Fruit fly (Drosophila melanogaster): ENCODE data around the gene Fuca.
A peak's percentile ranks its signal among the peaks of the same experiment; 100 is the strongest.

Gene Fuca

dm6 chr3L:11493090-11493807 is 29.3 kb downstream of the Fuca start (continued):
- TF ChIP-seq ara (GFP tag; IDR thresholded peaks at IDR 0.05) (no peak), gro (GFP tag; optimal IDR thresholded peaks at IDR 0.05) (no peak), CG3838 (GFP tag; optimal IDR thresholded peaks at IDR 0.05) (no peak), sima (GFP tag; optimal IDR thresholded peaks at IDR 0.05) (no peak), wdn (GFP tag; IDR thresholded peaks at IDR 0.05) (no peak), unpg (GFP tag; optimal IDR thresholded peaks at IDR 0.05) (no peak), Bgb (GFP tag; IDR thresholded peaks at IDR 0.05; ENCODE audit: partially characterized antibody) (peak; percentile 31; the same call in 1 of the 2 replicates), tx (GFP tag; optimal IDR thresholded peaks at IDR 0.05) (no peak), CG6791 (GFP tag; IDR thresholded peaks at IDR 0.05; ENCODE audit: partially characterized antibody) (no peak), ac (GFP tag; optimal IDR thresholded peaks at IDR 0.05) (peak; percentile 28), CG10274 (GFP tag; optimal IDR thresholded peaks at IDR 0.05) (no peak), cg (GFP tag; optimal IDR thresholded peaks at IDR 0.05) (no peak), ci (GFP tag; IDR thresholded peaks at IDR 0.05) (peak; percentile 76; the same call in 2 of the 3 replicates), NfI (GFP tag; optimal IDR thresholded peaks at IDR 0.05) (peak; percentile 4), unc-4 (GFP tag; IDR thresholded peaks at IDR 0.05; ENCODE audit: partially characterized antibody) (no peak), Antp (GFP tag; optimal IDR thresholded peaks at IDR 0.05) (no peak), Fer1 (GFP tag; optimal IDR thresholded peaks at IDR 0.05) (peak; percentile 67), CG9817 (tag; optimal IDR thresholded peaks at IDR 0.05) (no peak), CG12071 (GFP tag; optimal IDR thresholded peaks at IDR 0.05) (no peak), Atf3 (GFP tag; optimal IDR thresholded peaks at IDR 0.05) (no peak), CG13287 (GFP tag; IDR thresholded peaks at IDR 0.05; ENCODE audit: partially characterized antibody) (peak; percentile 47; the same call in 1 of the 2 replicates), CG17385 (GFP tag; optimal IDR thresholded peaks at IDR 0.05) (peak; percentile 32), Fer3 (tag; optimal IDR thresholded peaks at IDR 0.05) (no peak), CG7786 (GFP tag; optimal IDR thresholded peaks at IDR 0.05) (no peak), Mes4 (GFP tag; optimal IDR thresholded peaks at IDR 0.05) (no peak), luna (GFP tag; optimal IDR thresholded peaks at IDR 0.05) (no peak), ems (GFP tag; optimal IDR thresholded peaks at IDR 0.05) (no peak), CG14667 (GFP tag; IDR thresholded peaks at IDR 0.05) (no peak), cwo (GFP tag; optimal IDR thresholded peaks at IDR 0.05) (no peak), Dip2 (GFP tag; IDR thresholded peaks at IDR 0.05) (no peak), CG1529 (GFP tag; optimal IDR thresholded peaks at IDR 0.05) (no peak), YL-1 (GFP tag; optimal IDR thresholded peaks at IDR 0.05) (no peak), bowl (GFP tag; IDR thresholded peaks at IDR 0.05) (no peak), Abd-B (GFP tag; optimal IDR thresholded peaks at IDR 0.05) (no peak), Usf (GFP tag; optimal IDR thresholded peaks at IDR 0.05) (no peak), CG15073 (GFP tag; optimal IDR thresholded peaks at IDR 0.05) (no peak), lmd (GFP tag; IDR thresholded peaks at IDR 0.05) (no peak), rib (GFP tag; IDR thresholded peaks at IDR 0.05) (0 out of 2 replicates have a peak, but pooled peaks have one; percentile 16), jumu (GFP tag; optimal IDR thresholded peaks at IDR 0.05) (no peak), Atf6 (GFP tag; IDR thresholded peaks at IDR 0.05) (no peak), ham (GFP tag; IDR thresholded peaks at IDR 0.05) (no peak), sr (GFP tag; IDR thresholded peaks at IDR 0.05) (no peak; the same call in 2 of the 3 replicates), chif (GFP tag; optimal IDR thresholded peaks at IDR 0.05) (no peak), CG4404 (GFP tag; IDR thresholded peaks at IDR 0.05) (no peak), CG11085 (GFP tag; IDR thresholded peaks at IDR 0.05) (no peak), CG9932 (GFP tag; IDR thresholded peaks at IDR 0.05) (no peak), CG11560 (tag; IDR thresholded peaks at IDR 0.05) (no peak), sc (optimal IDR thresholded peaks at IDR 0.05) (no peak), sc (GFP tag; optimal IDR thresholded peaks at IDR 0.05) (no peak), Hand (GFP tag; optimal IDR thresholded peaks at IDR 0.05) (peak; percentile 45), Sin3A (optimal IDR thresholded peaks at IDR 0.05) (no peak)
